Fruit fly (Drosophila melanogaster) S2 (cell line): Measurements from ENCODE around the gene Gr22f.

Experiments
- CG8478 ChIP-seq: fragments of >200 bp; optimal IDR thresholded peaks from 2 replicates; lab custom pipeline; 2018
- CTCF ChIP-seq, 2 experiments: fragments of >200 bp; optimal IDR thresholded peaks; 2 replicates each; lab custom pipeline; 2018

DNA sequence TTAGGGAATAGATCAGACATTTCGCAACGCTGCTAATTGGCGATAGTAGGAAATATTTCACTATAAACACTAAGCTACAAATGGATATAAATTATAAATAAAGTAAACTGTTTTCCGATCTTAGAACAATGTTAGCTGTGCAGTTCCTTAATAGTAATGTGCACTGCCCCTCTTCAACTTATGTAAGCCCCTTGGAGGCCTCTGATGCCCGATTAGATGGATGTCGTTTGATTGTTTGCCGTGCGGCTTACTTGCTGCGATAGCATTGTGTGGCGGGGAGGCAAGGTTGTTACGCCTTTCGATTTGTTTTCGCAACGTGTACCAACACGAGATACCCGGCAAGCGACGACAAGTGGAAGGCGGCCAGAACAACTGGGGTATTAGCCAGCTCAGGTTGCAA is 34.0 kb downstream of the Gr22f start:
- TF ChIP-seq CTCF (optimal IDR thresholded peaks at IDR 0.05; lab: Kevin White, UChicago) (no peak), CG8478 (lab: Kevin White, UChicago) (no peak)
